Fruit fly (Drosophila melanogaster) whole organism, embryonic: Measurements from ENCODE around the gene CG7518.
A peak's percentile ranks its signal among the peaks of the same experiment; 100 is the strongest.

Experiments used
- BEAF-32 ChIP-seq: fragments of 200-800 bp; sonication (Bioruptor generic); optimal IDR thresholded peaks from 3 replicates; lab custom pipeline; 2017; ENCODE audit warnings: missing biosample characterization, missing genetic modification characterization, mild to moderate bottlenecking, moderate library complexity, missing genetic modification reagents
- CG12659 ChIP-seq: fragments of 200-800 bp; sonication (Bioruptor generic); optimal IDR thresholded peaks from 3 replicates; lab custom pipeline; 2017; ENCODE audit warnings: mild to moderate bottlenecking, missing biosample characterization, missing genetic modification reagents, missing genetic modification characterization
- CG14710 ChIP-seq: fragments of 200-800 bp; sonication (Bioruptor generic); optimal IDR thresholded peaks from 3 replicates; lab custom pipeline; 2019; ENCODE audit warnings: missing biosample characterization, mild to moderate bottlenecking, missing genetic modification characterization, moderate library complexity
- CG15514 ChIP-seq: fragments of 200-800 bp; sonication (Bioruptor generic); optimal IDR thresholded peaks from 3 replicates; lab custom pipeline; 2017; ENCODE audit warnings: missing biosample characterization, missing genetic modification characterization, mild to moderate bottlenecking, moderate library complexity, missing genetic modification reagents
- CG1647 ChIP-seq: fragments of 200-800 bp; sonication (Bioruptor generic); optimal IDR thresholded peaks from 3 replicates; lab custom pipeline; 2016; ENCODE audit warnings: missing biosample characterization, missing genetic modification characterization
- CG17186 ChIP-seq: fragments of 200-800 bp; sonication (Bioruptor generic); optimal IDR thresholded peaks from 3 replicates; lab custom pipeline; 2017; ENCODE audit warnings: missing biosample characterization, missing genetic modification reagents, missing genetic modification characterization
- CG17385 ChIP-seq: fragments of 200-800 bp; sonication (Bioruptor generic); optimal IDR thresholded peaks from 3 replicates; lab custom pipeline; 2018; ENCODE audit warnings: missing biosample characterization, mild to moderate bottlenecking, missing genetic modification characterization
- CG2129 ChIP-seq: fragments of 200-800 bp; sonication (Bioruptor generic); IDR thresholded peaks from 2 replicates; pipeline ENCODE4 v1.3.6; 2022; ENCODE audit warnings: missing biosample characterization, missing genetic modification characterization; ENCODE audit not compliant: partially characterized antibody
- CG3281 ChIP-seq: fragments of 200-800 bp; sonication (Bioruptor generic); optimal IDR thresholded peaks from 3 replicates; lab custom pipeline; 2017; ENCODE audit warnings: missing biosample characterization, mild to moderate bottlenecking, missing genetic modification characterization
- CG7745 ChIP-seq: fragments of 200-800 bp; sonication (Bioruptor generic); optimal IDR thresholded peaks from 2 replicates; lab custom pipeline; 2018; ENCODE audit warnings: missing biosample characterization, mild to moderate bottlenecking, missing genetic modification characterization, moderate library complexity
- CG7963 ChIP-seq: fragments of 200-800 bp; sonication (Bioruptor generic); IDR thresholded peaks from 3 replicates; pipeline ENCODE4 v1.3.6; 2022; ENCODE audit warnings: missing biosample characterization, missing genetic modification characterization; ENCODE audit not compliant: partially characterized antibody
- CG8388 ChIP-seq: fragments of 200-800 bp; sonication (Bioruptor generic); optimal IDR thresholded peaks from 2 replicates; lab custom pipeline; 2019; ENCODE audit warnings: missing biosample characterization, mild to moderate bottlenecking, missing genetic modification characterization, moderate library complexity
- CG8478 ChIP-seq: fragments of >200 bp; optimal IDR thresholded peaks from 2 replicates; lab custom pipeline; 2018
- Dref ChIP-seq: fragments of 200-800 bp; sonication (Bioruptor generic); IDR thresholded peaks from 2 replicates; pipeline ENCODE4 v1.3.6; 2022; ENCODE audit warnings: missing biosample characterization, missing genetic modification characterization
- HLH4C ChIP-seq: fragments of 200-800 bp; sonication (Bioruptor generic); IDR thresholded peaks from 3 replicates; pipeline ENCODE4 v1.3.6; 2022; ENCODE audit warnings: missing biosample characterization, missing genetic modification characterization; ENCODE audit not compliant: partially characterized antibody
- MBD-R2 ChIP-seq: fragments of 200-800 bp; sonication (Bioruptor generic); IDR thresholded peaks from 2 replicates; pipeline ENCODE4 v1.3.6; 2022; ENCODE audit warnings: missing biosample characterization, missing genetic modification characterization
- MESR4 ChIP-seq: fragments of 200-800 bp; sonication (Bioruptor generic); optimal IDR thresholded peaks from 2 replicates; lab custom pipeline; 2018; ENCODE audit warnings: missing biosample characterization, mild to moderate bottlenecking, missing genetic modification characterization, moderate library complexity
- MTF-1 ChIP-seq: fragments of 200-800 bp; sonication (Bioruptor generic); optimal IDR thresholded peaks from 2 replicates; lab custom pipeline; 2018; ENCODE audit warnings: missing biosample characterization, mild to moderate bottlenecking, missing genetic modification characterization, borderline replicate concordance
- Myb ChIP-seq: fragments of 200-800 bp; sonication (Bioruptor generic); optimal IDR thresholded peaks from 2 replicates; lab custom pipeline; 2016; ENCODE audit warnings: missing biosample characterization, missing genetic modification characterization
- Nf-YB ChIP-seq: fragments of 200-800 bp; sonication (Bioruptor generic); optimal IDR thresholded peaks from 3 replicates; lab custom pipeline; 2019; ENCODE audit warnings: missing biosample characterization, mild to moderate bottlenecking, missing genetic modification characterization, moderate library complexity
- Optix ChIP-seq: fragments of 200-800 bp; sonication (Bioruptor generic); IDR thresholded peaks from 3 replicates; pipeline ENCODE4 v1.3.6; 2022; ENCODE audit warnings: missing biosample characterization, missing genetic modification characterization
- Sry-δ ChIP-seq: fragments of 200-800 bp; sonication (Bioruptor generic); optimal IDR thresholded peaks from 2 replicates; lab custom pipeline; 2016; ENCODE audit warnings: missing biosample characterization, missing genetic modification characterization
- YL-1 ChIP-seq: fragments of 200-800 bp; sonication (Bioruptor generic); optimal IDR thresholded peaks from 3 replicates; lab custom pipeline; 2017; ENCODE audit warnings: missing biosample characterization, mild to moderate bottlenecking, missing genetic modification characterization
- amos ChIP-seq: fragments of 200-800 bp; sonication (Bioruptor generic); IDR thresholded peaks from 2 replicates; pipeline ENCODE4 v1.3.6; 2022; ENCODE audit warnings: missing biosample characterization, missing genetic modification characterization; ENCODE audit not compliant: partially characterized antibody
- ase ChIP-seq: fragments of 200-800 bp; sonication (Bioruptor generic); IDR thresholded peaks from 3 replicates; pipeline ENCODE4 v1.3.6; 2022; ENCODE audit warnings: missing biosample characterization, missing genetic modification characterization
- ato ChIP-seq: fragments of 200-800 bp; sonication (Bioruptor generic); IDR thresholded peaks from 2 replicates; pipeline ENCODE4 v1.3.6; 2022; ENCODE audit warnings: missing biosample characterization, missing genetic modification characterization; ENCODE audit not compliant: partially characterized antibody
- bbx ChIP-seq: fragments of 200-800 bp; sonication (Bioruptor generic); IDR thresholded peaks from 2 replicates; pipeline ENCODE4 v1.3.6; 2022; ENCODE audit warnings: missing biosample characterization, missing genetic modification characterization; ENCODE audit not compliant: partially characterized antibody
- chinmo ChIP-seq: fragments of 200-800 bp; sonication (Bioruptor generic); IDR thresholded peaks from 4 replicates; pipeline ENCODE4 v1.3.6; 2022; ENCODE audit warnings: missing biosample characterization, missing genetic modification characterization; ENCODE audit not compliant: partially characterized antibody
- gfzf ChIP-seq: fragments of 200-800 bp; sonication (Bioruptor generic); optimal IDR thresholded peaks from 2 replicates; lab custom pipeline; 2016; ENCODE audit warnings: missing biosample characterization, mild to moderate bottlenecking, missing genetic modification characterization, moderate library complexity
- gsb ChIP-seq: fragments of 200-800 bp; sonication (Bioruptor generic); IDR thresholded peaks from 2 replicates; pipeline ENCODE4 v1.3.6; 2022; ENCODE audit warnings: missing biosample characterization, missing genetic modification characterization
- ham ChIP-seq: fragments of 200-800 bp; sonication (Bioruptor generic); IDR thresholded peaks from 2 replicates; pipeline ENCODE4 v1.3.6; 2022; ENCODE audit warnings: missing biosample characterization, missing genetic modification characterization
- hbn ChIP-seq: fragments of 200-800 bp; sonication (Bioruptor generic); IDR thresholded peaks from 2 replicates; pipeline ENCODE4 v1.3.6; 2022; ENCODE audit warnings: missing biosample characterization, missing genetic modification characterization; ENCODE audit not compliant: partially characterized antibody
- ken ChIP-seq: fragments of 200-800 bp; sonication (Bioruptor generic); IDR thresholded peaks from 3 replicates; pipeline ENCODE4 v1.3.6; 2022; ENCODE audit warnings: missing biosample characterization, missing genetic modification characterization
- knrl ChIP-seq: fragments of 200-800 bp; sonication (Bioruptor generic); IDR thresholded peaks from 3 replicates; pipeline ENCODE4 v1.3.6; 2022; ENCODE audit warnings: missing biosample characterization, missing genetic modification characterization; ENCODE audit not compliant: partially characterized antibody
- mld ChIP-seq: fragments of 200-800 bp; sonication (Bioruptor generic); IDR thresholded peaks from 3 replicates; pipeline ENCODE4 v1.3.6; 2022; ENCODE audit warnings: missing biosample characterization, missing genetic modification characterization; ENCODE audit not compliant: partially characterized antibody
- nerfin-2 ChIP-seq: fragments of 200-800 bp; sonication (Bioruptor generic); IDR thresholded peaks from 2 replicates; pipeline ENCODE4 v1.3.6; 2022; ENCODE audit warnings: missing biosample characterization, missing genetic modification characterization; ENCODE audit not compliant: partially characterized antibody
- pros ChIP-seq: fragments of 200-800 bp; sonication (Bioruptor generic); optimal IDR thresholded peaks from 3 replicates; lab custom pipeline; 2019; ENCODE audit warnings: missing biosample characterization, mild to moderate bottlenecking, missing genetic modification characterization, moderate library complexity
- stwl ChIP-seq: fragments of 200-800 bp; sonication (Bioruptor generic); optimal IDR thresholded peaks from 3 replicates; lab custom pipeline; 2018; ENCODE audit warnings: missing biosample characterization, mild to moderate bottlenecking, missing genetic modification characterization, moderate library complexity
- tna ChIP-seq: fragments of 200-800 bp; sonication (Bioruptor generic); IDR thresholded peaks from 2 replicates; pipeline ENCODE4 v1.3.6; 2022; ENCODE audit warnings: missing biosample characterization, missing genetic modification characterization; ENCODE audit not compliant: partially characterized antibody
- unc-4 ChIP-seq: fragments of 200-800 bp; sonication (Bioruptor generic); IDR thresholded peaks from 2 replicates; pipeline ENCODE4 v1.3.6; 2022; ENCODE audit warnings: missing biosample characterization, missing genetic modification characterization; ENCODE audit not compliant: partially characterized antibody
- vnd ChIP-seq: fragments of 200-800 bp; sonication (Bioruptor generic); IDR thresholded peaks from 3 replicates; pipeline ENCODE4 v1.3.6; 2022; ENCODE audit warnings: missing biosample characterization, missing genetic modification characterization; ENCODE audit not compliant: partially characterized antibody
- zen ChIP-seq: fragments of 200-800 bp; sonication (Bioruptor generic); optimal IDR thresholded peaks from 3 replicates; lab custom pipeline; 2018; ENCODE audit warnings: missing biosample characterization, mild to moderate bottlenecking, missing genetic modification characterization, moderate library complexity

The CG7518 gene

DNA sequence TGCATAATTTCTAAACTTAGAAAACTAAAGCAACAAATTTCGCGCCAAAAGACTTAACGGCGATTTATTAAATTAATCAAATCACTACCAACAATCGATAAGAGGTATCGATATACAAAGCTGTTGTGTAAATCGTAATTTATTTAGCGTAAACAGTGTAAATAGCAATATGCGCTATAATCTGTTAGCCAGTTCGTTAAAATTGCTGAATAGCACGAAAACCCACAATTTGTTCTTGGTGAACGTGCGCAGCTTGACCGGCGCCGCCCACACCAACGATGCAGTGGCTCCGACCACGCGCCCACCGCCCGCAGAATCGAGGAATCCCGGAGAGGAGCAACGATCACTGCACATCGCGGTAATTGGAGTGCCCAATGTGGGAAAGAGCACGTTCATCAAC lies 2.4 kb upstream of the CG7518 start, which contains the start of gene CG7488 (continued):
- TF ChIP-seq CG12659 (GFP tag; lab: Kevin White, UChicago) (peak; percentile 17), CG1647 (GFP tag; lab: Kevin White, UChicago) (no peak), zen (tag; lab: Kevin White, UChicago) (peak; percentile 27), MTF-1 (GFP tag; lab: Kevin White, UChicago) (no peak), stwl (tag; lab: Kevin White, UChicago) (peak; percentile 26), CG8388 (peak; percentile 90), CG14710 (tag; lab: Kevin White, UChicago) (peak; percentile 26), Optix (no peak), unc-4 (GFP tag; lab: Robert Waterston, UW) (peak; percentile 86), BEAF-32 (peak; percentile 71), CG7745 (tag; lab: Kevin White, UChicago) (no peak), chinmo (GFP tag; lab: Robert Waterston, UW) (0 out of 4 replicates have a peak, but pooled peaks have one; percentile 36), CG3281 (no peak), Nf-YB (GFP tag; lab: Kevin White, UChicago) (no peak), amos (GFP tag; lab: Robert Waterston, UW) (peak; percentile 72; the same call in 1 of the 2 replicates), bbx (peak; percentile 87), MBD-R2 (peak; percentile 62), Dref (GFP tag; lab: Robert Waterston, UW) (peak; percentile 80), nerfin-2 (peak; percentile 81; the same call in 1 of the 2 replicates), gsb (GFP tag; lab: Robert Waterston, UW) (no peak), CG8478 (lab: Kevin White, UChicago) (no peak), hbn (peak; percentile 84), CG17186 (GFP tag; lab: Kevin White, UChicago) (peak; percentile 50), MESR4 (GFP tag; lab: Kevin White, UChicago) (peak; percentile 68), ken (GFP tag; lab: Robert Waterston, UW) (no peak), Sry-δ (peak; percentile 69), CG15514 (GFP tag; lab: Kevin White, UChicago) (peak; percentile 18), CG17385 (GFP tag; lab: Kevin White, UChicago) (no peak), CG7963 (GFP tag; lab: Robert Waterston, UW) (peak; percentile 70; the same call in 2 of the 3 replicates), mld (GFP tag; lab: Robert Waterston, UW) (peak; percentile 83; the same call in 2 of the 3 replicates), ato (peak; percentile 61; the same call in 1 of the 2 replicates), Myb (peak; percentile 13), ham (GFP tag; lab: Robert Waterston, UW) (no peak), vnd (GFP tag; lab: Robert Waterston, UW) (peak; percentile 71), ase (GFP tag; lab: Robert Waterston, UW) (0 out of 3 replicates have a peak, but pooled peaks have one; percentile 19), pros (GFP tag; lab: Kevin White, UChicago) (no peak), YL-1 (GFP tag; lab: Kevin White, UChicago) (peak; percentile 54), knrl (peak; percentile 60; the same call in 2 of the 3 replicates), HLH4C (GFP tag; lab: Robert Waterston, UW) (peak; percentile 89), tna (GFP tag; lab: Robert Waterston, UW) (peak; percentile 85), CG2129 (GFP tag; lab: Robert Waterston, UW) (peak; percentile 66), gfzf (GFP tag; lab: Kevin White, UChicago) (peak; percentile 13)
- TF ChIP-seq, all 482 proteins: peak for 56
